Fruit fly (Drosophila melanogaster) whole organism, prepupa: Measurements from ENCODE around the gene CG43092.

Experiments used
- CG10669 ChIP-seq: fragments of 200-800 bp; sonication (Bioruptor generic); optimal IDR thresholded peaks from 3 replicates; lab custom pipeline; 2018; ENCODE audit warnings: missing biosample characterization, mild to moderate bottlenecking, missing genetic modification characterization, moderate library complexity
- CG11762 ChIP-seq: fragments of 200-800 bp; sonication (Bioruptor generic); optimal IDR thresholded peaks from 3 replicates; lab custom pipeline; 2016; ENCODE audit warnings: missing biosample characterization, missing genetic modification characterization; ENCODE audit not compliant: insufficient read depth
- CG1621 ChIP-seq: fragments of 200-800 bp; sonication (Bioruptor generic); optimal IDR thresholded peaks from 3 replicates; lab custom pipeline; 2018; ENCODE audit warnings: missing biosample characterization, mild to moderate bottlenecking, missing genetic modification characterization
- CG16779 ChIP-seq: fragments of 200-800 bp; sonication (Bioruptor generic); optimal IDR thresholded peaks from 3 replicates; lab custom pipeline; 2017; ENCODE audit warnings: missing biosample characterization, mild to moderate bottlenecking, missing genetic modification characterization
- CG31627 ChIP-seq: fragments of 200-800 bp; sonication (Bioruptor generic); optimal IDR thresholded peaks from 3 replicates; lab custom pipeline; 2016; ENCODE audit warnings: missing biosample characterization, missing genetic modification characterization
- CG32006 ChIP-seq: fragments of 200-800 bp; sonication (Bioruptor generic); optimal IDR thresholded peaks from 3 replicates; lab custom pipeline; 2017; ENCODE audit warnings: missing biosample characterization, mild to moderate bottlenecking, missing genetic modification characterization
- CG34406 ChIP-seq: fragments of 200-800 bp; sonication (Bioruptor generic); optimal IDR thresholded peaks from 3 replicates; lab custom pipeline; 2016; ENCODE audit warnings: missing biosample characterization, missing genetic modification characterization
- CG3919 ChIP-seq: fragments of 200-800 bp; sonication (Bioruptor generic); optimal IDR thresholded peaks from 3 replicates; lab custom pipeline; 2016; ENCODE audit warnings: missing biosample characterization, missing genetic modification characterization
- CG4318 ChIP-seq: fragments of 200-800 bp; sonication (Bioruptor generic); optimal IDR thresholded peaks from 3 replicates; lab custom pipeline; 2017; ENCODE audit warnings: missing biosample characterization, mild to moderate bottlenecking, missing genetic modification characterization
- CG6163 ChIP-seq: fragments of 200-800 bp; sonication (Bioruptor generic); IDR thresholded peaks from 3 replicates; pipeline ENCODE4 v1.3.6; 2022; ENCODE audit warnings: missing biosample characterization, missing genetic modification characterization
- CG6854 ChIP-seq: fragments of 200-800 bp; sonication (Bioruptor generic); optimal IDR thresholded peaks from 2 replicates; lab custom pipeline; 2017; ENCODE audit warnings: missing biosample characterization, mild to moderate bottlenecking, missing genetic modification characterization
- CG7368 ChIP-seq: fragments of 200-800 bp; sonication (Bioruptor generic); optimal IDR thresholded peaks from 3 replicates; lab custom pipeline; 2016; ENCODE audit warnings: missing biosample characterization, missing genetic modification characterization
- CG8119 ChIP-seq: fragments of 200-800 bp; sonication (Bioruptor generic); IDR thresholded peaks from 3 replicates; pipeline ENCODE4 v1.3.6; 2022; ENCODE audit warnings: missing biosample characterization, missing genetic modification characterization
- CG8319 ChIP-seq: fragments of 200-800 bp; sonication (Bioruptor generic); optimal IDR thresholded peaks from 3 replicates; lab custom pipeline; 2016; ENCODE audit warnings: missing biosample characterization, missing genetic modification characterization
- CG8632 ChIP-seq: fragments of 200-800 bp; sonication (Bioruptor generic); optimal IDR thresholded peaks from 3 replicates; lab custom pipeline; 2016; ENCODE audit warnings: missing biosample characterization, missing genetic modification characterization
- CG9139 ChIP-seq: fragments of 200-800 bp; sonication (Bioruptor generic); optimal IDR thresholded peaks from 3 replicates; lab custom pipeline; 2017; ENCODE audit warnings: missing biosample characterization, mild to moderate bottlenecking, missing genetic modification characterization
- Eip75B ChIP-seq: fragments of 200-800 bp; sonication (Bioruptor generic); optimal IDR thresholded peaks from 3 replicates; lab custom pipeline; 2016; ENCODE audit warnings: missing biosample characterization, missing genetic modification characterization
- Eip78C ChIP-seq: fragments of 200-800 bp; sonication (Bioruptor generic); peaks from one replicate; lab custom pipeline; 2016; ENCODE audit warnings: missing biosample characterization, missing genetic modification characterization
- Eip93F ChIP-seq: fragments of 200-800 bp; sonication (Bioruptor generic); optimal IDR thresholded peaks from 2 replicates; lab custom pipeline; 2016; ENCODE audit warnings: missing biosample characterization, mild to moderate bottlenecking, missing genetic modification characterization
- Ets21C ChIP-seq: fragments of 200-800 bp; sonication (Bioruptor generic); optimal IDR thresholded peaks from 3 replicates; lab custom pipeline; 2016; ENCODE audit warnings: missing biosample characterization, missing genetic modification characterization
- Ets96B ChIP-seq: fragments of 200-800 bp; optimal IDR thresholded peaks from 2 replicates; lab custom pipeline; 2019; ENCODE audit warnings: missing biosample characterization, mild to moderate bottlenecking, missing genetic modification characterization, moderate library complexity
- Gug ChIP-seq: fragments of 200-800 bp; sonication (Bioruptor generic); IDR thresholded peaks from 2 replicates; pipeline ENCODE4 v1.3.6; 2022; ENCODE audit warnings: missing biosample characterization, missing genetic modification characterization
- Hr38 ChIP-seq: sonication (Bioruptor generic); optimal IDR thresholded peaks from 2 replicates; lab custom pipeline; 2016; ENCODE audit warnings: missing biosample characterization, missing genetic modification characterization
- Hr4 ChIP-seq: fragments of 200-800 bp; sonication (Bioruptor generic); optimal IDR thresholded peaks from 3 replicates; lab custom pipeline; 2016; ENCODE audit warnings: missing biosample characterization, missing genetic modification characterization
- Lpt ChIP-seq: fragments of 200-800 bp; sonication (Bioruptor generic); optimal IDR thresholded peaks from 3 replicates; lab custom pipeline; 2016; ENCODE audit warnings: missing biosample characterization, missing genetic modification characterization
- Met ChIP-seq: fragments of 200-800 bp; sonication (Bioruptor generic); optimal IDR thresholded peaks from 3 replicates; lab custom pipeline; 2016; ENCODE audit warnings: missing biosample characterization, missing genetic modification characterization
- OdsH ChIP-seq: fragments of 200-800 bp; sonication (Bioruptor generic); optimal IDR thresholded peaks from 3 replicates; lab custom pipeline; 2016; ENCODE audit warnings: missing biosample characterization, missing genetic modification characterization
- Sox102F ChIP-seq: fragments of 200-800 bp; sonication (Bioruptor generic); optimal IDR thresholded peaks from 2 replicates; lab custom pipeline; 2016; ENCODE audit warnings: missing biosample characterization, mild to moderate bottlenecking, missing genetic modification characterization
- Sox14 ChIP-seq: fragments of 200-800 bp; sonication (Bioruptor generic); optimal IDR thresholded peaks from 3 replicates; lab custom pipeline; 2016; ENCODE audit warnings: missing biosample characterization, missing genetic modification characterization
- achi ChIP-seq: fragments of 200-800 bp; sonication (Bioruptor generic); optimal IDR thresholded peaks from 3 replicates; lab custom pipeline; 2016; ENCODE audit warnings: missing biosample characterization, missing genetic modification characterization
- acj6 ChIP-seq: fragments of 200-800 bp; sonication (Bioruptor generic); optimal IDR thresholded peaks from 3 replicates; lab custom pipeline; 2016; ENCODE audit warnings: missing biosample characterization, missing genetic modification characterization
- dsx ChIP-seq: fragments of 200-800 bp; optimal IDR thresholded peaks from 3 replicates; lab custom pipeline; 2019; ENCODE audit warnings: missing biosample characterization, mild to moderate bottlenecking, missing genetic modification characterization, moderate library complexity; ENCODE audit not compliant: poor library complexity, severe bottlenecking
- esn ChIP-seq: fragments of 200-800 bp; sonication (Bioruptor generic); optimal IDR thresholded peaks from 2 replicates; lab custom pipeline; 2016; ENCODE audit warnings: missing biosample characterization, mild to moderate bottlenecking, missing genetic modification characterization, moderate library complexity
- fd59A ChIP-seq: fragments of 200-800 bp; sonication (Bioruptor generic); optimal IDR thresholded peaks from 2 replicates; lab custom pipeline; 2017; ENCODE audit warnings: missing biosample characterization, mild to moderate bottlenecking, missing genetic modification characterization, missing genetic modification reagents
- fkh ChIP-seq: fragments of 200-800 bp; sonication (Bioruptor generic); optimal IDR thresholded peaks from 3 replicates; lab custom pipeline; 2017; ENCODE audit warnings: missing biosample characterization, mild to moderate bottlenecking, missing genetic modification characterization, moderate library complexity
- lz ChIP-seq: fragments of 200-800 bp; sonication (Bioruptor generic); optimal IDR thresholded peaks from 3 replicates; lab custom pipeline; 2016; ENCODE audit warnings: missing biosample characterization, missing genetic modification characterization
- net ChIP-seq: fragments of 200-800 bp; sonication (Bioruptor generic); optimal IDR thresholded peaks from 3 replicates; lab custom pipeline; 2016; ENCODE audit warnings: missing biosample characterization, missing genetic modification characterization
- pdm3 ChIP-seq: fragments of 200-800 bp; sonication (Bioruptor generic); optimal IDR thresholded peaks from 3 replicates; lab custom pipeline; 2016; ENCODE audit warnings: missing biosample characterization, missing genetic modification characterization
- salr ChIP-seq, 2 experiments: fragments of 200-800 bp; sonication (Bioruptor generic); optimal IDR thresholded peaks; 3 replicates each; lab custom pipeline; 2016 to 2018; ENCODE audit warnings: missing biosample characterization in 2 of 2, missing genetic modification characterization in 2 of 2, mild to moderate bottlenecking in 1 of 2
- spab ChIP-seq: fragments of 200-800 bp; sonication (Bioruptor generic); optimal IDR thresholded peaks from 2 replicates; lab custom pipeline; 2017; ENCODE audit warnings: missing biosample characterization, mild to moderate bottlenecking, missing genetic modification characterization, missing genetic modification reagents
- ss ChIP-seq, 2 experiments: fragments of 200-800 bp; sonication (Bioruptor generic); optimal IDR thresholded peaks; 2 replicates in 1 of 2; 3 replicates in 1 of 2; lab custom pipeline; 2017 to 2018; ENCODE audit warnings: mild to moderate bottlenecking in 2 of 2, missing biosample characterization in 2 of 2, missing genetic modification characterization in 2 of 2, moderate library complexity in 1 of 2
- svp ChIP-seq: fragments of 200-800 bp; sonication (Bioruptor generic); peaks from one replicate; lab custom pipeline; 2016; ENCODE audit warnings: missing biosample characterization, missing genetic modification characterization
- topi ChIP-seq: fragments of 200-800 bp; sonication (Bioruptor generic); optimal IDR thresholded peaks from 3 replicates; lab custom pipeline; 2016; ENCODE audit warnings: missing biosample characterization, missing genetic modification characterization

Gene CG43092

DNA sequence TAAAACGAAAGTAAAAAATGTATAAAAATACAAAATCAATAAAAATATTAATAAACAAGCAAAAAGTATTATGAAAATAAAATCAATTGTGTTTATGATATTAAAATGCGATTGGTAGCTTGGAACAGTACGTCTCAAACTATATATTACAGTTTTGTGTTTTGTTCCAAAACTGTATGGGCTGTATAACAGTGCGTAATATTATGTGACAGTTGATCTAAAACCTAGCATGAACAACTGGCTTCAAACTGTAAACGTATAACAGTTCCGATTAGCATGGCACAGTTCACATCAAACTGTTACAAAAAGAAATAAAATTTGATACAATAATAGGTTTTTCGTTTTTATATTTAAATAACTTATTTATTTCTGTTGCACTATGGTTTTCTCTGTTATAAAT lies 24.5 kb upstream of the CG43092 start:
- TF ChIP-seq esn (GFP tag; lab: Kevin White, UChicago) (no peak), svp (GFP tag; lab: Kevin White, UChicago) (peak; percentile 27)

DNA sequence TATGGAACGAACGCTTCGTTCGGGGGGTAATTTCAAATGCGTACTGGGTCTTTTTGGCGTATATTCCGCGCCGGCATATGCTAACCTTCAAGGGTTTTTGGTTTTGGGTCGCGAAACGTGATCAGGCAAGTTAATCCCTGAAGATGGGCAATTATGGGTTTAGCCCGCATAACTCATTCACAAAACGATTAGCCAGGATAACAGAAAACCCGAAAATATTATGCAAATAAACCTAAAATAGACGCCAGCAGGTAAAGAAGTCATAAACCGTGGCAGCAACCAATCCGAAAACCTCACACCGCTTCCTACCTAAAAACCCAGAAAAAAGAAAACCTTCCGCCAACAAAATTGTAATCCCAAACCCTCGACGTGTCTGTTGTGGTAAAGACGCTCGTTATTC lies 19.6 kb upstream of the CG43092 start:
- TF ChIP-seq fd59A (GFP tag; lab: Kevin White, UChicago) (no peak), CG32006 (GFP tag; lab: Kevin White, UChicago) (no peak), salr (GFP tag; optimal IDR thresholded peaks at IDR 0.05; lab: Kevin White, UChicago) (no peak), topi (GFP tag; lab: Kevin White, UChicago) (no peak), CG31627 (GFP tag; lab: Kevin White, UChicago) (no peak), OdsH (GFP tag; lab: Kevin White, UChicago) (no peak), Hr4 (GFP tag; lab: Kevin White, UChicago) (no peak), CG8319 (GFP tag; lab: Kevin White, UChicago) (no peak), spab (GFP tag; lab: Kevin White, UChicago) (no peak), Sox102F (GFP tag; lab: Kevin White, UChicago) (no peak), Hr38 (GFP tag; lab: Kevin White, UChicago) (no peak), CG6163 (GFP tag; lab: Robert Waterston, UW) (no peak), CG1621 (tag; lab: Kevin White, UChicago) (no peak), Met (GFP tag; lab: Kevin White, UChicago) (no peak), Lpt (GFP tag; lab: Kevin White, UChicago) (no peak), CG9139 (GFP tag; lab: Kevin White, UChicago) (no peak), CG7368 (GFP tag; lab: Kevin White, UChicago) (no peak), CG11762 (GFP tag; lab: Kevin White, UChicago) (no peak), CG4318 (GFP tag; lab: Kevin White, UChicago) (no peak), Ets21C (no peak)

DNA sequence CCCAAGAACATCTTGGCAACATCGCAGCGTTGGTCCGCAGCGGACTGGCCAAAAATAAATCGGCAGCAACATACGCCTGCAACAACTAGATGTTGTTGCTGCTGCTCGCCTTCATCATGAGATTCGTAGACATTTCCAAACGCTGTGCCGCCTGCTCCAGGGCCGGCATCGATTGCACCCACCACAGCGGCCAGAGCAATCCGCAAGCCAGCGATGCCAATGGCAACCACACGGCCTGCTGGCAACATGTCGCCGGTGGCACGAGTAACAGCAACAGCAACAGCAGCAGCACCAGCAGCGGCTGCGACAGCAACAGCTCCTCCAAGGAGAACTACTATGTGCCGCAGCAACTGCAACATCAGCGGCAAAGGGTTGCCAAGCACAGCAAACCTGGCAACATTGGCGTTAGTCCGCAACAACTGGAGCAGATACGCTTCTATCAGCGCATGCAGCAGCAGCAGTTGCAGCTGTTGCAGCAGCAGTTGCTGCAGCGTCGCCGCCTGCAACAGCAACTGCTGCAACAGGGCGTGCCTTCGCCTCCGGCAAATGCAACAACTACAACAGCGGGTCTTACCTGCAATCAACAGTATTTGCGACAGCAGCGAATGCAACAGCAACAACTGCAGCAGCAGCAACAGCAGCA lies 15.3 kb upstream of the CG43092 start:
- TF ChIP-seq acj6 (GFP tag; lab: Kevin White, UChicago) (no peak), CG3919 (GFP tag; lab: Kevin White, UChicago) (peak; percentile 79)
- TF ChIP-seq, all 60 proteins: peak for 1

- TF ChIP-seq lz (GFP tag; lab: Kevin White, UChicago) (no peak), CG34406 (GFP tag; lab: Kevin White, UChicago) (peak; percentile 16), spab (GFP tag; lab: Kevin White, UChicago) (no peak), ss (GFP tag; optimal IDR thresholded peaks at IDR 0.05; lab: Kevin White, UChicago) (peak; percentile 17 to 49), achi (GFP tag; lab: Kevin White, UChicago) (peak; percentile 32), dsx (GFP tag; lab: Kevin White, UChicago) (peak; percentile 71), Sox14 (GFP tag; lab: Kevin White, UChicago) (peak; percentile 35), CG4318 (GFP tag; lab: Kevin White, UChicago) (no peak), Met (GFP tag; lab: Kevin White, UChicago) (no peak), OdsH (GFP tag; lab: Kevin White, UChicago) (no peak), Eip75B (GFP tag; lab: Kevin White, UChicago) (peak; percentile 6), CG8119 (peak; percentile 73), net (GFP tag; lab: Kevin White, UChicago) (peak; percentile 51), CG8319 (GFP tag; lab: Kevin White, UChicago) (no peak), Gug (GFP tag; lab: Robert Waterston, UW) (peak; percentile 45; the same call in 1 of the 2 replicates), fd59A (GFP tag; lab: Kevin White, UChicago) (no peak), Hr38 (GFP tag; lab: Kevin White, UChicago) (no peak), Lpt (GFP tag; lab: Kevin White, UChicago) (peak; percentile 25), fkh (GFP tag; lab: Kevin White, UChicago) (no peak), Eip93F (GFP tag; lab: Kevin White, UChicago) (peak; percentile 87), acj6 (GFP tag; lab: Kevin White, UChicago) (no peak), pdm3 (GFP tag; lab: Kevin White, UChicago) (peak; percentile 11), Eip78C (GFP tag; lab: Kevin White, UChicago) (peak; percentile 76), CG8632 (GFP tag; lab: Kevin White, UChicago) (no peak), CG10669 (GFP tag; lab: Kevin White, UChicago) (no peak), CG6854 (GFP tag; lab: Kevin White, UChicago) (peak; percentile 58), Ets96B (peak; percentile 7), CG1621 (tag; lab: Kevin White, UChicago) (no peak), CG16779 (tag; lab: Kevin White, UChicago) (peak; percentile 22), CG31627 (GFP tag; lab: Kevin White, UChicago) (no peak), Sox102F (GFP tag; lab: Kevin White, UChicago) (peak; percentile 74)
These were observed 11.9 kb upstream of the CG43092 start for dm6 chr3R:22781412-22781811.
